Worm (Caenorhabditis elegans) whole organism, L1 larva: ENCODE data around the gene gtf-2H1.

Experiments used
- C16A3.4 ChIP-seq: fragments of 150-350 bp; optimal IDR thresholded peaks from 2 replicates; lab custom pipeline; 2014; ENCODE audit warnings: missing biosample characterization, missing genetic modification characterization
- C34B4.2 ChIP-seq: sonication (generic microtip); optimal IDR thresholded peaks from 2 replicates; lab custom pipeline; 2017; ENCODE audit warnings: mild to moderate bottlenecking, missing genetic modification characterization, missing compliant biosample characterization
- Y116A8C.19 ChIP-seq: sonication (generic microtip); optimal IDR thresholded peaks from 2 replicates; lab custom pipeline; 2016; ENCODE audit warnings: missing compliant biosample characterization, missing genetic modification characterization, borderline replicate concordance
- aha-1 ChIP-seq: fragments of 150-350 bp; optimal IDR thresholded peaks from 2 replicates; lab custom pipeline; 2014; ENCODE audit warnings: missing biosample characterization, missing genetic modification characterization
- ceh-63 ChIP-seq: fragments of 200-800 bp; sonication (Bioruptor generic); optimal IDR thresholded peaks from 2 replicates; lab custom pipeline; 2018; ENCODE audit warnings: mild to moderate bottlenecking, missing genetic modification characterization, missing compliant biosample characterization
- ceh-8 ChIP-seq: fragments of 200-800 bp; sonication (Bioruptor generic); optimal IDR thresholded peaks from 2 replicates; lab custom pipeline; 2018; ENCODE audit warnings: mild to moderate bottlenecking, missing genetic modification characterization, moderate library complexity, missing compliant biosample characterization
- ceh-90 ChIP-seq: sonication (generic microtip); optimal IDR thresholded peaks from 2 replicates; lab custom pipeline; 2016; ENCODE audit warnings: missing genetic modification characterization, missing compliant biosample characterization
- dsc-1 ChIP-seq: sonication (generic microtip); optimal IDR thresholded peaks from 2 replicates; lab custom pipeline; 2016; ENCODE audit warnings: mild to moderate bottlenecking, missing genetic modification characterization, missing compliant biosample characterization
- efl-1 ChIP-seq, 4 experiments: fragments of 150-350 bp; optimal IDR thresholded peaks in 3 of 4; peaks in 1 of 4; 1 replicate in 1 of 4; 2 replicates in 3 of 4; lab custom pipeline; 2014; ENCODE audit warnings: missing biosample characterization in 2 of 4, missing genetic modification characterization in 2 of 4, missing genetic modification reagents in 2 of 4
- egl-27 ChIP-seq, 2 experiments: fragments of 150-350 bp in 1 of 2; sonication (generic microtip); optimal IDR thresholded peaks; 3 replicates each; lab custom pipeline; 2017 to 2018; ENCODE audit warnings: missing biosample characterization in 2 of 2, missing genetic modification characterization in 2 of 2, missing genetic modification reagents in 2 of 2
- elt-2 ChIP-seq: sonication (generic microtip); optimal IDR thresholded peaks from 2 replicates; lab custom pipeline; 2016; ENCODE audit warnings: missing genetic modification characterization, mild to moderate bottlenecking, inconsistent platforms, missing compliant biosample characterization, missing genetic modification reagents
- elt-3 ChIP-seq, 6 experiments: fragments of 150-350 bp in 1 of 6; sonication (generic microtip); optimal IDR thresholded peaks; 2 replicates each; lab custom pipeline; 2017 to 2018; ENCODE audit warnings: missing biosample characterization in 6 of 6, missing genetic modification characterization in 6 of 6, inconsistent platforms in 1 of 6
- ets-5 ChIP-seq: fragments of 200-800 bp; sonication (Bioruptor generic); IDR thresholded peaks from 2 replicates; pipeline ENCODE4 v1.3.6; 2022; ENCODE audit warnings: missing genetic modification characterization, missing compliant biosample characterization
- fkh-10 ChIP-seq: sonication (generic microtip); optimal IDR thresholded peaks from 2 replicates; lab custom pipeline; 2017; ENCODE audit warnings: missing biosample characterization, missing genetic modification reagents, missing genetic modification characterization
- fkh-8 ChIP-seq: sonication (generic microtip); optimal IDR thresholded peaks from 2 replicates; lab custom pipeline; 2016; ENCODE audit warnings: mild to moderate bottlenecking, missing genetic modification characterization, missing compliant biosample characterization
- grh-1 ChIP-seq: fragments of 200-800 bp; sonication (Bioruptor generic); IDR thresholded peaks from 2 replicates; pipeline ENCODE4 v1.3.6; 2022; ENCODE audit warnings: missing genetic modification reagents, missing genetic modification characterization, missing compliant biosample characterization
- hlh-17 ChIP-seq: fragments of 200-800 bp; sonication (Bioruptor generic); optimal IDR thresholded peaks from 2 replicates; lab custom pipeline; 2018; ENCODE audit warnings: missing genetic modification characterization, mild to moderate bottlenecking, missing compliant biosample characterization, moderate library complexity, borderline replicate concordance
- jun-1 ChIP-seq: fragments of 150-350 bp; optimal IDR thresholded peaks from 2 replicates; lab custom pipeline; 2014; ENCODE audit warnings: missing biosample characterization, missing genetic modification reagents, missing genetic modification characterization
- lin-13 ChIP-seq: fragments of 150-350 bp; optimal IDR thresholded peaks from 2 replicates; lab custom pipeline; 2014; ENCODE audit warnings: missing biosample characterization, missing genetic modification reagents, missing genetic modification characterization
- lin-35 ChIP-seq, 2 experiments: fragments of 150-350 bp; optimal IDR thresholded peaks; 2 replicates each; lab custom pipeline; 2014; ENCODE audit warnings: missing biosample characterization in 2 of 2, missing genetic modification characterization in 2 of 2, missing genetic modification reagents in 2 of 2
- lin-39 ChIP-seq: fragments of 150-350 bp; optimal IDR thresholded peaks from 2 replicates; lab custom pipeline; 2014; ENCODE audit warnings: missing biosample characterization, missing genetic modification reagents, missing genetic modification characterization
- lir-3 ChIP-seq: sonication (generic microtip); optimal IDR thresholded peaks from 2 replicates; lab custom pipeline; 2016; ENCODE audit warnings: mild to moderate bottlenecking, missing genetic modification characterization, moderate library complexity, missing compliant biosample characterization; ENCODE audit not compliant: poor library complexity
- lsy-2 ChIP-seq, 2 experiments: fragments of 150-350 bp; optimal IDR thresholded peaks; 2 replicates each; lab custom pipeline; 2014; ENCODE audit warnings: missing biosample characterization in 2 of 2, missing genetic modification characterization in 2 of 2
- mab-9 ChIP-seq: fragments of 200-800 bp; sonication (Bioruptor generic); IDR thresholded peaks from 2 replicates; pipeline ENCODE4 v1.3.6; 2022; ENCODE audit warnings: missing genetic modification reagents, missing genetic modification characterization, missing compliant biosample characterization
- mef-2 ChIP-seq: fragments of 150-350 bp; optimal IDR thresholded peaks from 2 replicates; lab custom pipeline; 2014; ENCODE audit warnings: missing biosample characterization, missing genetic modification characterization
- nhr-12 ChIP-seq: sonication (generic microtip); optimal IDR thresholded peaks from 2 replicates; lab custom pipeline; 2017; ENCODE audit warnings: missing biosample characterization, missing genetic modification characterization
- nhr-237 ChIP-seq: fragments of 150-350 bp; optimal IDR thresholded peaks from 2 replicates; lab custom pipeline; 2014; ENCODE audit warnings: missing biosample characterization, missing genetic modification characterization
- nhr-28 ChIP-seq: fragments of 150-350 bp; optimal IDR thresholded peaks from 2 replicates; lab custom pipeline; 2014; ENCODE audit warnings: missing biosample characterization, missing genetic modification characterization
- nhr-47 ChIP-seq: sonication (generic microtip); optimal IDR thresholded peaks from 2 replicates; lab custom pipeline; 2016; ENCODE audit warnings: mild to moderate bottlenecking, missing genetic modification characterization, moderate library complexity, missing compliant biosample characterization
- nhr-76 ChIP-seq: sonication (generic microtip); optimal IDR thresholded peaks from 2 replicates; lab custom pipeline; 2017; ENCODE audit warnings: missing biosample characterization, missing genetic modification characterization
- nhr-84 ChIP-seq: sonication (generic microtip); optimal IDR thresholded peaks from 2 replicates; lab custom pipeline; 2017; ENCODE audit warnings: missing biosample characterization, missing genetic modification characterization
- pag-3 ChIP-seq: sonication (generic microtip); optimal IDR thresholded peaks from 2 replicates; lab custom pipeline; 2017; ENCODE audit warnings: missing genetic modification characterization, mild to moderate bottlenecking, missing compliant biosample characterization, antibody characterized with exemption, borderline replicate concordance; ENCODE audit not compliant: insufficient read depth
- pax-3 ChIP-seq: fragments of 200-800 bp; sonication (Bioruptor generic); optimal IDR thresholded peaks from 2 replicates; lab custom pipeline; 2018; ENCODE audit warnings: mild to moderate bottlenecking, missing genetic modification characterization, moderate library complexity, missing compliant biosample characterization
- pqm-1 ChIP-seq: sonication (generic microtip); optimal IDR thresholded peaks from 3 replicates; lab custom pipeline; 2017; ENCODE audit warnings: missing biosample characterization, missing genetic modification characterization
- skn-1 ChIP-seq: fragments of 150-350 bp; optimal IDR thresholded peaks from 2 replicates; lab custom pipeline; 2014; ENCODE audit warnings: missing biosample characterization, missing genetic modification characterization
- snpc-4 ChIP-seq: fragments of 150-350 bp; optimal IDR thresholded peaks from 2 replicates; lab custom pipeline; 2014; ENCODE audit warnings: missing biosample characterization, missing genetic modification characterization
- snu-23 ChIP-seq: sonication (generic microtip); optimal IDR thresholded peaks from 2 replicates; lab custom pipeline; 2016; ENCODE audit warnings: missing genetic modification characterization, missing compliant biosample characterization
- sox-4 ChIP-seq: sonication (generic microtip); optimal IDR thresholded peaks from 2 replicates; lab custom pipeline; 2016; ENCODE audit warnings: missing genetic modification characterization, missing compliant biosample characterization
- tlp-1 ChIP-seq: fragments of 150-350 bp; optimal IDR thresholded peaks from 2 replicates; lab custom pipeline; 2014; ENCODE audit warnings: missing biosample characterization, missing genetic modification characterization
- unc-130 ChIP-seq: fragments of 150-350 bp; optimal IDR thresholded peaks from 2 replicates; lab custom pipeline; 2017; ENCODE audit warnings: missing biosample characterization, missing genetic modification characterization, inconsistent platforms
- unc-62 ChIP-seq: fragments of 150-350 bp; optimal IDR thresholded peaks from 2 replicates; lab custom pipeline; 2014; ENCODE audit warnings: missing biosample characterization, missing genetic modification reagents, missing genetic modification characterization
- unc-86 ChIP-seq: sonication (generic microtip); optimal IDR thresholded peaks from 2 replicates; lab custom pipeline; 2016; ENCODE audit warnings: missing genetic modification characterization, missing compliant biosample characterization
- unc-98 ChIP-seq: fragments of 200-800 bp; sonication (Bioruptor generic); IDR thresholded peaks from 2 replicates; pipeline ENCODE4 v1.3.6; 2022; ENCODE audit warnings: missing genetic modification characterization, missing compliant biosample characterization
- vab-15 ChIP-seq: sonication (generic microtip); optimal IDR thresholded peaks from 2 replicates; lab custom pipeline; 2017; ENCODE audit warnings: missing genotype, mild to moderate bottlenecking, missing genetic modification characterization, missing compliant biosample characterization
- zag-1 ChIP-seq: fragments of 150-350 bp; optimal IDR thresholded peaks from 2 replicates; lab custom pipeline; 2014; ENCODE audit warnings: missing biosample characterization, missing genetic modification characterization
- ztf-4 ChIP-seq: fragments of 150-350 bp; optimal IDR thresholded peaks from 2 replicates; lab custom pipeline; 2014; ENCODE audit warnings: missing biosample characterization, missing genetic modification characterization

Gene gtf-2H1

ce11 chrIV:231673-232072 is at the start of gene gtf-2H1:
Gene gtf-2H1 (minus strand): TSS chrIV:231773.
- TF ChIP-seq lin-39 (tag; lab: Kevin White, UChicago) (no peak), lir-3 (tag; lab: Kevin White, UChicago) (no peak), C16A3.4 (tag; lab: Kevin White, UChicago) (no peak), C34B4.2 (tag; lab: Kevin White, UChicago) (no peak), snpc-4 (no peak)

- TF ChIP-seq efl-1 (optimal IDR thresholded peaks at IDR 0.05; lab: Kevin White, UChicago), result no peak
- peak in 1 of 2 experiments; percentile 68 for TF ChIP-seq efl-1 (GFP tag; optimal IDR thresholded peaks at IDR 0.05 in 1 of 2; lab: Kevin White, UChicago)
- no peak for TF ChIP-seq lin-13 (GFP tag; lab: Kevin White, UChicago)
These were observed 46.7 kb upstream of the gtf-2H1 start for ce11 chrIV:278284-278683.

ce11 chrIV:275146-275545 is 43.6 kb upstream of the gtf-2H1 start:
- TF ChIP-seq egl-27 (tag; optimal IDR thresholded peaks at IDR 0.05; lab: Kevin White, UChicago) (no peak), lin-35 (GFP tag; optimal IDR thresholded peaks at IDR 0.05; lab: Kevin White, UChicago) (no peak), C16A3.4 (tag; lab: Kevin White, UChicago) (no peak), unc-86 (tag; lab: Kevin White, UChicago) (no peak), elt-2 (peak; percentile 65), lsy-2 (tag; optimal IDR thresholded peaks at IDR 0.05; lab: Kevin White, UChicago) (peak in 1 of 2 experiments; percentile 3), nhr-12 (tag; lab: Kevin White, UChicago) (no peak)
- TF ChIP-seq, all 84 proteins: peak for 2

ce11 chrIV:274185-274584 is 42.6 kb upstream of the gtf-2H1 start, which contains the start of gene sma-10:
Gene sma-10 (plus strand): TSS chrIV:274420.
- TF ChIP-seq mef-2 (no peak), fkh-10 (GFP tag; lab: Kevin White, UChicago) (no peak), nhr-84 (tag; lab: Kevin White, UChicago) (no peak), nhr-28 (no peak), pqm-1 (tag; lab: Kevin White, UChicago) (peak; percentile 71), ceh-90 (tag; lab: Kevin White, UChicago) (no peak), unc-62 (GFP tag; lab: Kevin White, UChicago) (no peak), lin-35 (GFP tag; optimal IDR thresholded peaks at IDR 0.05; lab: Kevin White, UChicago) (peak in 1 of 2 experiments; percentile 72), jun-1 (tag; lab: Kevin White, UChicago) (peak; percentile 35), grh-1 (GFP tag; lab: Robert Waterston, UW) (no peak), ceh-8 (GFP tag; lab: Kevin White, UChicago) (no peak), zag-1 (tag; lab: Kevin White, UChicago) (no peak), aha-1 (no peak), ztf-4 (tag; lab: Kevin White, UChicago) (no peak), nhr-237 (no peak), C34B4.2 (tag; lab: Kevin White, UChicago) (no peak), mab-9 (no peak), ceh-63 (GFP tag; lab: Kevin White, UChicago) (no peak), unc-130 (tag; lab: Kevin White, UChicago) (no peak), pax-3 (tag; lab: Kevin White, UChicago) (no peak), vab-15 (tag; lab: Kevin White, UChicago) (no peak), Y116A8C.19 (tag; lab: Kevin White, UChicago) (no peak), tlp-1 (no peak), unc-98 (GFP tag; lab: Robert Waterston, UW) (no peak), hlh-17 (GFP tag; lab: Kevin White, UChicago) (no peak), nhr-76 (tag; lab: Kevin White, UChicago) (no peak), lir-3 (tag; lab: Kevin White, UChicago) (no peak), skn-1 (tag; lab: Kevin White, UChicago) (no peak), elt-3 (tag; optimal IDR thresholded peaks at IDR 0.05; lab: Kevin White, UChicago) (peak in 4 of 6 experiments; percentile 23 to 91 (median 56)), snu-23 (GFP tag; lab: Kevin White, UChicago) (peak; percentile 55), dsc-1 (tag; lab: Kevin White, UChicago) (no peak), nhr-47 (tag; lab: Kevin White, UChicago) (no peak), efl-1 (optimal IDR thresholded peaks at IDR 0.05; lab: Kevin White, UChicago) (peak in 1 of 2 experiments; percentile 22), efl-1 (GFP tag; optimal IDR thresholded peaks at IDR 0.05 in 1 of 2; lab: Kevin White, UChicago) (peak in 1 of 2 experiments; percentile 32), pag-3 (tag; lab: Kevin White, UChicago) (no peak), ets-5 (GFP tag; lab: Robert Waterston, UW) (no peak), fkh-8 (tag; lab: Kevin White, UChicago) (no peak), sox-4 (tag; lab: Kevin White, UChicago) (no peak)
